Worm (Caenorhabditis elegans) whole organism, mixed stage, embryonic: Measurements from ENCODE around the gene act-5.
A peak's percentile ranks its signal among the peaks of the same experiment; 100 is the strongest.

Experiments
- M03D4.4 ChIP-seq: sonication (generic microtip); optimal IDR thresholded peaks from 2 replicates; lab custom pipeline; 2017; ENCODE audit warnings: mild to moderate bottlenecking, missing genetic modification characterization, missing compliant biosample characterization
- bed-3 ChIP-seq: fragments of 200-800 bp; sonication (Bioruptor generic); optimal IDR thresholded peaks from 3 replicates; lab custom pipeline; 2018; ENCODE audit warnings: mild to moderate bottlenecking, missing genetic modification characterization, moderate library complexity, missing compliant biosample characterization
- blmp-1 ChIP-seq: fragments of 150-350 bp; optimal IDR thresholded peaks from 2 replicates; lab custom pipeline; 2014; ENCODE audit warnings: missing biosample characterization, missing genetic modification characterization
- ceh-39 ChIP-seq: fragments of 150-350 bp; optimal IDR thresholded peaks from 2 replicates; lab custom pipeline; 2014; ENCODE audit warnings: missing biosample characterization, missing genetic modification characterization
- ceh-83 ChIP-seq: fragments of 200-800 bp; sonication (Bioruptor generic); optimal IDR thresholded peaks from 2 replicates; lab custom pipeline; 2018; ENCODE audit warnings: mild to moderate bottlenecking, missing genetic modification characterization, missing compliant biosample characterization
- ces-1 ChIP-seq: fragments of 150-350 bp; optimal IDR thresholded peaks from 2 replicates; lab custom pipeline; 2014; ENCODE audit warnings: missing biosample characterization, missing genetic modification reagents, missing genetic modification characterization
- elt-1 ChIP-seq: sonication (generic microtip); optimal IDR thresholded peaks from 2 replicates; lab custom pipeline; 2017; ENCODE audit warnings: missing genetic modification characterization, mild to moderate bottlenecking, missing compliant biosample characterization, antibody characterized with exemption, moderate library complexity, borderline replicate concordance; ENCODE audit not compliant: insufficient read depth
- flh-1 ChIP-seq: fragments of 200-800 bp; sonication (Bioruptor generic); optimal IDR thresholded peaks from 2 replicates; lab custom pipeline; 2018; ENCODE audit warnings: mild to moderate bottlenecking, missing genetic modification characterization, moderate library complexity, missing compliant biosample characterization
- ham-2 ChIP-seq: fragments of 200-800 bp; sonication (Bioruptor generic); optimal IDR thresholded peaks from 2 replicates; lab custom pipeline; 2018; ENCODE audit warnings: mild to moderate bottlenecking, missing genetic modification characterization, missing compliant biosample characterization
- hlh-1 ChIP-seq: fragments of 150-350 bp; optimal IDR thresholded peaks from 2 replicates; lab custom pipeline; 2014; ENCODE audit warnings: missing biosample characterization, missing genetic modification reagents, missing genetic modification characterization
- lin-32 ChIP-seq: fragments of 200-800 bp; sonication (Bioruptor generic); optimal IDR thresholded peaks from 2 replicates; lab custom pipeline; 2018; ENCODE audit warnings: mild to moderate bottlenecking, missing genetic modification characterization, missing compliant biosample characterization
- lsy-2 ChIP-seq: fragments of 150-350 bp; optimal IDR thresholded peaks from 2 replicates; lab custom pipeline; 2014; ENCODE audit warnings: missing biosample characterization, missing genetic modification characterization
- mab-5 ChIP-seq: fragments of 150-350 bp; optimal IDR thresholded peaks from 2 replicates; lab custom pipeline; 2014; ENCODE audit warnings: missing biosample characterization, missing genetic modification characterization
- nhr-12 ChIP-seq: fragments of 150-350 bp; optimal IDR thresholded peaks from 2 replicates; lab custom pipeline; 2014; ENCODE audit warnings: missing biosample characterization, missing genetic modification characterization
- nhr-2 ChIP-seq: fragments of 150-350 bp; optimal IDR thresholded peaks from 2 replicates; lab custom pipeline; 2014; ENCODE audit warnings: missing biosample characterization, missing genetic modification characterization
- nhr-76 ChIP-seq: sonication (generic microtip); optimal IDR thresholded peaks from 2 replicates; lab custom pipeline; 2017; ENCODE audit warnings: missing biosample characterization, missing genetic modification characterization
- sem-2 ChIP-seq: fragments of 200-800 bp; sonication (Bioruptor generic); optimal IDR thresholded peaks from 2 replicates; lab custom pipeline; 2018; ENCODE audit warnings: mild to moderate bottlenecking, missing genetic modification characterization, missing compliant biosample characterization
- unc-120 ChIP-seq: sonication (generic microtip); optimal IDR thresholded peaks from 2 replicates; lab custom pipeline; 2017; ENCODE audit warnings: missing genetic modification characterization, missing compliant biosample characterization; ENCODE audit not compliant: poor library complexity, severe bottlenecking
- zip-8 ChIP-seq: fragments of 150-350 bp; optimal IDR thresholded peaks from 2 replicates; lab custom pipeline; 2014; ENCODE audit warnings: missing biosample characterization, missing genetic modification characterization
- ztf-11 ChIP-seq: fragments of 150-350 bp; optimal IDR thresholded peaks from 2 replicates; lab custom pipeline; 2014; ENCODE audit warnings: missing biosample characterization, missing genetic modification characterization

act-5 gene

DNA sequence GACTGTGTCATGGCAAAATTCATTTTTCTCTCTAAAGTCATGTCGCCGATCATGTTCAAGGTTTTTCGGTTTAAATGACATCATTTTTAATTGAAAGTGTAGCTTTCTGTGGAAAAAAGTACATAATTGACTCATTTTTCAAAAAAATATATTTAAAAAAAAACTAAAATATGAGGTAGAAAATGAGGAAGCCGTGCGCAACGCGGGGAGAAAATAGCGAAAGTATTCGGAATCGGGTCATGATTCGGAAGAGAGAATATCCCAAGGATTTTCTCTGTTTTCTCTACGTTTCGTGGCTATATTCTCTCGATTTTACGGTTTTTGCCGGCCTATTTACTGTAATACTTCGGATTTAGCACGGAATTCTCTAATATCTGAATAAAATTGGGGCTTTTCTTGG, 45.2 kb downstream of the act-5 start:
- peak; percentile 67 for TF ChIP-seq ham-2 (GFP tag; lab: Kevin White, UChicago)
- TF ChIP-seq blmp-1 (tag; lab: Kevin White, UChicago): peak; percentile 91
- TF ChIP-seq zip-8 (tag; lab: Kevin White, UChicago): no peak
- TF ChIP-seq ces-1 (GFP tag; lab: Kevin White, UChicago): no peak
- TF ChIP-seq ceh-83: no peak
- TF ChIP-seq bed-3 (GFP tag; lab: Kevin White, UChicago): no peak
- TF ChIP-seq mab-5 (tag; lab: Kevin White, UChicago): no peak
- no peak for TF ChIP-seq elt-1 (tag; lab: Kevin White, UChicago)
- TF ChIP-seq ceh-39: no peak
- TF ChIP-seq unc-120: no peak
- no peak for TF ChIP-seq lsy-2
- TF ChIP-seq hlh-1 (tag; lab: Kevin White, UChicago): no peak
- TF ChIP-seq, all 35 proteins: peak for 2

DNA sequence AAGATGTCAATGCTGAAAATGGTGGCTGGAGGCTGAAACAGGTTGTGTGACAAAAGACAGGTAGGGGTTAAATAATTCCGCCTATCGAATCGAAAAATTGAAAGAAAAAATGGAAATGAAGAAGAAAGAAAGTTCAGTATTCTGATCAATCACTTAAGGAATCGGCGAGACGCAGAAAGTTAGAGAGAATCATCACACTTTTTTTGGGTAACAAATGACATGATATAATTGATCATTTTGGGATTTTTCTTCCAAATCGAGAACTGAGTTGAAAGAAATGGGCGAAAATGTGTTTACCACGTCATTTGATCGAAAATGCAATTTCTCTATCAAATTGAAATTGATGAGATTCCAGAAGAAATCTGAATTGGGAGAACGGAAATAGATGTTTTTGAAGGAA, 49.8 kb downstream of the act-5 start:
- no peak for TF ChIP-seq flh-1 (GFP tag; lab: Kevin White, UChicago)
- TF ChIP-seq lin-32 (GFP tag; lab: Kevin White, UChicago): no peak
- TF ChIP-seq nhr-2 (tag; lab: Kevin White, UChicago): no peak
- TF ChIP-seq mab-5 (tag; lab: Kevin White, UChicago): no peak
- TF ChIP-seq nhr-12 (tag; lab: Kevin White, UChicago): no peak
- TF ChIP-seq sem-2 (GFP tag; lab: Kevin White, UChicago): no peak
- no peak for TF ChIP-seq ces-1 (GFP tag; lab: Kevin White, UChicago)

DNA sequence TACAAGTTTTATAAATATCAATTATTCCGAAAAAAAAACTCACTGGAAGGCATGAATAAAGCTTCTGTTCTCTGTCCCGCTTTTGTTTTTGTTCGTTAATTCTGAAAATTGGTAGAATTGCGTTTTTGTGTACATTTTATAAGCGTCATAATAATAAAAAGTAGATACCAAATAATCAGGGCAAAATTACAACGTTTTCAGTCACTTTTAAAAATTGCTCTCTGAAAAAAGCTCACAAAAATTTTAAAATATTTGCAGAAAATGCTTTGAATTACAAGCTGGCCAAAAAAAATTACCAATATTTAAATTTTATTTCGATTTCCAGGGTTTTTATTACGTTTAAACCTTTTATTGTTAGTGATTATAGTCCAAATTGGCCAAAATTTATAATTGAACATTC, 50.6 kb downstream of the act-5 start, which contains the start of gene scav-2:
Gene scav-2, minus strand, starts transcription at position 101 of the 400 bp plus-strand sequence.
- TF ChIP-seq hlh-1 (tag; lab: Kevin White, UChicago) (no peak), nhr-2 (tag; lab: Kevin White, UChicago) (no peak), nhr-76 (tag; lab: Kevin White, UChicago) (no peak), ztf-11 (no peak), M03D4.4 (tag; lab: Kevin White, UChicago) (no peak)
